Fruit fly (Drosophila melanogaster) whole organism, embryonic: ENCODE measurements around the gene sun.

Experiments
- Ada2b ChIP-seq: fragments of 200-800 bp; sonication (Bioruptor generic); IDR thresholded peaks from 2 replicates; pipeline ENCODE4 v1.3.6; 2022; ENCODE audit warnings: missing biosample characterization, missing genetic modification characterization
- Asciz ChIP-seq: fragments of 200-800 bp; sonication (Bioruptor generic); optimal IDR thresholded peaks from 2 replicates; lab custom pipeline; 2017; ENCODE audit warnings: missing biosample characterization, mild to moderate bottlenecking, missing genetic modification characterization, missing genetic modification reagents
- CG10321 ChIP-seq: fragments of 200-800 bp; sonication (Bioruptor generic); IDR thresholded peaks from 2 replicates; pipeline ENCODE4 v1.3.6; 2022; ENCODE audit warnings: missing biosample characterization, missing genetic modification characterization
- CG11398 ChIP-seq: fragments of 200-800 bp; sonication (Bioruptor generic); optimal IDR thresholded peaks from 2 replicates; lab custom pipeline; 2016; ENCODE audit warnings: missing biosample characterization, missing genetic modification characterization
- CG12659 ChIP-seq: fragments of 200-800 bp; sonication (Bioruptor generic); optimal IDR thresholded peaks from 3 replicates; lab custom pipeline; 2017; ENCODE audit warnings: mild to moderate bottlenecking, missing biosample characterization, missing genetic modification reagents, missing genetic modification characterization
- CG13287 ChIP-seq: fragments of 200-800 bp; sonication (Bioruptor generic); IDR thresholded peaks from 2 replicates; pipeline ENCODE4 v1.3.6; 2022; ENCODE audit warnings: missing biosample characterization, missing genetic modification characterization; ENCODE audit not compliant: partially characterized antibody
- CG13424 ChIP-seq: fragments of 200-800 bp; sonication (Bioruptor generic); optimal IDR thresholded peaks from 2 replicates; lab custom pipeline; 2019; ENCODE audit warnings: missing biosample characterization, mild to moderate bottlenecking, missing genetic modification characterization, moderate library complexity
- CG18764 ChIP-seq: fragments of 200-800 bp; sonication (Bioruptor generic); optimal IDR thresholded peaks from 3 replicates; lab custom pipeline; 2016; ENCODE audit warnings: missing biosample characterization, missing genetic modification characterization
- CG2202 ChIP-seq: fragments of 200-800 bp; sonication (Bioruptor generic); optimal IDR thresholded peaks from 2 replicates; lab custom pipeline; 2018; ENCODE audit warnings: missing biosample characterization, mild to moderate bottlenecking, missing genetic modification characterization
- CG32532 ChIP-seq: fragments of 200-800 bp; sonication (Bioruptor generic); IDR thresholded peaks from 2 replicates; pipeline ENCODE4 v1.3.6; 2022; ENCODE audit warnings: missing biosample characterization, missing genetic modification characterization
- CG3407 ChIP-seq: fragments of 200-800 bp; sonication (Bioruptor generic); optimal IDR thresholded peaks from 2 replicates; lab custom pipeline; 2018; ENCODE audit warnings: missing biosample characterization, mild to moderate bottlenecking, missing genetic modification characterization
- CG42726 ChIP-seq: fragments of 200-800 bp; sonication (Bioruptor generic); IDR thresholded peaks from 2 replicates; pipeline ENCODE4 v1.3.6; 2022; ENCODE audit warnings: missing biosample characterization, missing genetic modification characterization; ENCODE audit not compliant: partially characterized antibody
- CG43689 ChIP-seq: fragments of 200-800 bp; sonication (Bioruptor generic); IDR thresholded peaks from 2 replicates; pipeline ENCODE4 v1.3.6; 2022; ENCODE audit warnings: missing biosample characterization, missing genetic modification characterization
- CG5245 ChIP-seq: fragments of 200-800 bp; sonication (Bioruptor generic); optimal IDR thresholded peaks from 3 replicates; lab custom pipeline; 2016; ENCODE audit warnings: missing biosample characterization, missing genetic modification characterization
- CG6175 ChIP-seq: fragments of 200-800 bp; sonication (Bioruptor generic); IDR thresholded peaks from 3 replicates; pipeline ENCODE4 v1.3.6; 2022; ENCODE audit warnings: missing biosample characterization, missing genetic modification characterization
- CG8359 ChIP-seq: fragments of 200-800 bp; sonication (Bioruptor generic); optimal IDR thresholded peaks from 2 replicates; lab custom pipeline; 2017; ENCODE audit warnings: missing biosample characterization, mild to moderate bottlenecking, missing genetic modification characterization, borderline replicate concordance
- Dek ChIP-seq: fragments of 200-800 bp; sonication (Bioruptor generic); optimal IDR thresholded peaks from 3 replicates; lab custom pipeline; 2019; ENCODE audit warnings: missing biosample characterization, mild to moderate bottlenecking, missing genetic modification characterization, moderate library complexity
- Dip3 ChIP-seq: fragments of 200-800 bp; sonication (Bioruptor generic); optimal IDR thresholded peaks from 3 replicates; lab custom pipeline; 2016; ENCODE audit warnings: missing biosample characterization, missing genetic modification characterization
- GATAe ChIP-seq: fragments of 200-800 bp; sonication (Bioruptor generic); conservative IDR thresholded peaks from 2 replicates; pipeline ENCODE4 v1.3.6; 2022; ENCODE audit warnings: missing biosample characterization, missing genetic modification characterization
- Hmr ChIP-seq: fragments of 200-800 bp; sonication (Bioruptor generic); optimal IDR thresholded peaks from 3 replicates; lab custom pipeline; 2017; ENCODE audit warnings: mild to moderate bottlenecking, missing biosample characterization, missing genetic modification reagents, missing genetic modification characterization
- Jarid2 ChIP-seq: fragments of 200-800 bp; sonication (Bioruptor generic); optimal IDR thresholded peaks from 3 replicates; lab custom pipeline; 2017; ENCODE audit warnings: mild to moderate bottlenecking, missing biosample characterization, missing genetic modification reagents, missing genetic modification characterization
- Lpt ChIP-seq: fragments of >200 bp; optimal IDR thresholded peaks from 2 replicates; lab custom pipeline; 2018; ENCODE audit warnings: missing biosample characterization, missing genetic modification characterization
- Mad ChIP-seq: fragments of 200-800 bp; sonication (Bioruptor generic); optimal IDR thresholded peaks from 2 replicates; lab custom pipeline; 2016; ENCODE audit warnings: missing biosample characterization, missing genetic modification characterization
- Max ChIP-seq: fragments of 200-800 bp; sonication (Bioruptor generic); optimal IDR thresholded peaks from 2 replicates; lab custom pipeline; 2016; ENCODE audit warnings: missing biosample characterization, mild to moderate bottlenecking, missing genetic modification characterization
- Meics ChIP-seq: fragments of 200-800 bp; sonication (Bioruptor generic); optimal IDR thresholded peaks from 2 replicates; lab custom pipeline; 2017; ENCODE audit warnings: missing biosample characterization, mild to moderate bottlenecking, missing genetic modification characterization
- Mrtf ChIP-seq: fragments of 200-800 bp; sonication (Bioruptor generic); IDR thresholded peaks from 3 replicates; pipeline ENCODE4 v1.3.6; 2022; ENCODE audit warnings: missing biosample characterization, missing genetic modification characterization
- NFAT ChIP-seq: fragments of 200-800 bp; sonication (Bioruptor generic); IDR thresholded peaks from 2 replicates; pipeline ENCODE4 v1.3.6; 2022; ENCODE audit warnings: missing biosample characterization, missing genetic modification characterization
- NK7.1 ChIP-seq: fragments of 200-800 bp; sonication (Bioruptor generic); optimal IDR thresholded peaks from 3 replicates; lab custom pipeline; 2016; ENCODE audit warnings: missing biosample characterization, missing genetic modification characterization
- Pdp1 ChIP-seq, 2 experiments: fragments of 200-800 bp; sonication (Bioruptor generic); optimal IDR thresholded peaks; 3 replicates each; lab custom pipeline; 2016; ENCODE audit warnings: missing biosample characterization in 2 of 2, missing genetic modification characterization in 2 of 2, mild to moderate bottlenecking in 1 of 2, moderate library complexity in 1 of 2
- Spps ChIP-seq: fragments of 200-800 bp; sonication (Bioruptor generic); optimal IDR thresholded peaks from 2 replicates; lab custom pipeline; 2018; ENCODE audit warnings: missing biosample characterization, mild to moderate bottlenecking, missing genetic modification characterization
- Xrp1 ChIP-seq: fragments of 200-800 bp; sonication (Bioruptor generic); IDR thresholded peaks from 2 replicates; pipeline ENCODE4 v1.3.6; 2022; ENCODE audit warnings: missing biosample characterization, missing genetic modification characterization
- bigmax ChIP-seq: fragments of 200-800 bp; sonication (Bioruptor generic); optimal IDR thresholded peaks from 2 replicates; lab custom pipeline; 2018; ENCODE audit warnings: missing biosample characterization, mild to moderate bottlenecking, missing genetic modification characterization
- chn ChIP-seq: fragments of 200-800 bp; sonication (Bioruptor generic); optimal IDR thresholded peaks from 2 replicates; lab custom pipeline; 2016; ENCODE audit warnings: missing biosample characterization, missing genetic modification characterization
- da ChIP-seq: fragments of 200-800 bp; sonication (Bioruptor generic); optimal IDR thresholded peaks from 2 replicates; lab custom pipeline; 2016; ENCODE audit warnings: missing biosample characterization, missing genetic modification characterization
- eyg ChIP-seq: fragments of 200-800 bp; sonication (Bioruptor generic); optimal IDR thresholded peaks from 3 replicates; lab custom pipeline; 2016; ENCODE audit warnings: missing biosample characterization, missing genetic modification characterization
- fd3F ChIP-seq: fragments of 200-800 bp; sonication (Bioruptor generic); optimal IDR thresholded peaks from 2 replicates; lab custom pipeline; 2018; ENCODE audit warnings: missing biosample characterization, mild to moderate bottlenecking, missing genetic modification characterization, moderate library complexity
- ftz-f1 ChIP-seq: fragments of 200-800 bp; sonication (Bioruptor generic); optimal IDR thresholded peaks from 2 replicates; lab custom pipeline; 2016; ENCODE audit warnings: missing biosample characterization, missing genetic modification characterization
- grau ChIP-seq: fragments of 200-800 bp; optimal IDR thresholded peaks from 3 replicates; lab custom pipeline; 2019; ENCODE audit warnings: missing biosample characterization, mild to moderate bottlenecking, missing genetic modification characterization, moderate library complexity
- ham ChIP-seq: fragments of 200-800 bp; sonication (Bioruptor generic); IDR thresholded peaks from 2 replicates; pipeline ENCODE4 v1.3.6; 2022; ENCODE audit warnings: missing biosample characterization, missing genetic modification characterization
- insv ChIP-seq, 2 experiments: fragments of 200-800 bp; sonication (Bioruptor generic); optimal IDR thresholded peaks; 3 replicates each; lab custom pipeline; 2016 to 2018; ENCODE audit warnings: missing biosample characterization in 2 of 2, missing genetic modification characterization in 2 of 2
- kay ChIP-seq: fragments of 200-800 bp; sonication (Bioruptor generic); optimal IDR thresholded peaks from 2 replicates; lab custom pipeline; 2016; ENCODE audit warnings: missing biosample characterization, missing genetic modification characterization
- lilli ChIP-seq: fragments of 200-800 bp; sonication (Bioruptor generic); optimal IDR thresholded peaks from 3 replicates; lab custom pipeline; 2016; ENCODE audit warnings: missing biosample characterization, missing genetic modification characterization
- p53 ChIP-seq: fragments of 200-800 bp; sonication (Bioruptor generic); optimal IDR thresholded peaks from 2 replicates; lab custom pipeline; 2016; ENCODE audit warnings: missing biosample characterization, missing genetic modification characterization
- peb ChIP-seq: fragments of 200-800 bp; sonication (Bioruptor generic); IDR thresholded peaks from 2 replicates; pipeline ENCODE4 v1.3.6; 2022; ENCODE audit warnings: missing biosample characterization, missing genetic modification characterization
- phol ChIP-seq: fragments of 200-800 bp; sonication (Bioruptor generic); optimal IDR thresholded peaks from 3 replicates; lab custom pipeline; 2018; ENCODE audit warnings: missing biosample characterization, mild to moderate bottlenecking, missing genetic modification characterization, moderate library complexity
- pum ChIP-seq: fragments of 200-800 bp; sonication (Bioruptor generic); optimal IDR thresholded peaks from 2 replicates; lab custom pipeline; 2016; ENCODE audit warnings: missing biosample characterization, missing genetic modification characterization
- sens-2 ChIP-seq: fragments of 200-800 bp; sonication (Bioruptor generic); IDR thresholded peaks from 2 replicates; pipeline ENCODE4 v1.3.6; 2022; ENCODE audit warnings: missing biosample characterization, missing genetic modification characterization
- slp2 ChIP-seq: fragments of 200-800 bp; sonication (Bioruptor generic); optimal IDR thresholded peaks from 2 replicates; lab custom pipeline; 2016; ENCODE audit warnings: missing biosample characterization, missing genetic modification characterization
- sr ChIP-seq: fragments of 200-800 bp; sonication (Bioruptor generic); IDR thresholded peaks from 3 replicates; pipeline ENCODE4 v1.3.6; 2022; ENCODE audit warnings: missing biosample characterization, missing genetic modification characterization
- tap ChIP-seq: fragments of 200-800 bp; optimal IDR thresholded peaks from 3 replicates; lab custom pipeline; 2019; ENCODE audit warnings: missing biosample characterization, mild to moderate bottlenecking, missing genetic modification characterization, moderate library complexity
- tup ChIP-seq: fragments of 200-800 bp; sonication (Bioruptor generic); optimal IDR thresholded peaks from 2 replicates; lab custom pipeline; 2016; ENCODE audit warnings: missing biosample characterization, mild to moderate bottlenecking, missing genetic modification characterization, moderate library complexity

The sun gene

dm6 chrX:15867863-15868262 lies 18.8 kb upstream of the sun start, which contains the start of gene Gapdh2 (continued):
- peak; percentile 89 for TF ChIP-seq da (GFP tag; lab: Kevin White, UChicago)
- peak; percentile 100 for TF ChIP-seq Meics
- peak; percentile 99 for TF ChIP-seq fd3F (GFP tag; lab: Kevin White, UChicago)
- TF ChIP-seq ham (GFP tag; lab: Robert Waterston, UW), result peak; percentile 97; the same call in 1 of the 2 replicates
- peak; percentile 97 for TF ChIP-seq CG2202
- TF ChIP-seq insv (GFP tag; optimal IDR thresholded peaks at IDR 0.05; lab: Kevin White, UChicago), result peak; percentile 14 to 91
- peak; percentile 99 for TF ChIP-seq lilli
- TF ChIP-seq Hmr (GFP tag; lab: Kevin White, UChicago), result peak; percentile 100
- peak; percentile 97 for TF ChIP-seq NK7.1 (GFP tag; lab: Kevin White, UChicago)
- TF ChIP-seq CG13424 (tag; lab: Kevin White, UChicago), result peak; percentile 100
- peak; percentile 99 for TF ChIP-seq Asciz (GFP tag; lab: Kevin White, UChicago)
- peak; percentile 100 for TF ChIP-seq Dek (tag; lab: Kevin White, UChicago)
- TF ChIP-seq kay (GFP tag; lab: Kevin White, UChicago), result peak; percentile 97
- peak; percentile 93 for TF ChIP-seq CG8359 (GFP tag; lab: Kevin White, UChicago)
- peak; percentile 97 for TF ChIP-seq Pdp1 (GFP tag; optimal IDR thresholded peaks at IDR 0.05; lab: Kevin White, UChicago)
- TF ChIP-seq grau, result peak; percentile 99
- TF ChIP-seq sr (GFP tag; lab: Robert Waterston, UW), result no peak
- TF ChIP-seq CG12659 (GFP tag; lab: Kevin White, UChicago), result peak; percentile 100
- peak; percentile 98 for TF ChIP-seq CG6175 (GFP tag; lab: Robert Waterston, UW)
- peak; percentile 63 for TF ChIP-seq CG13287 (GFP tag; lab: Robert Waterston, UW)
- peak; percentile 98 for TF ChIP-seq Mrtf (GFP tag; lab: Robert Waterston, UW)
- peak; percentile 98 for TF ChIP-seq Dip3 (GFP tag; lab: Kevin White, UChicago)
- peak; percentile 77 for TF ChIP-seq p53 (GFP tag; lab: Kevin White, UChicago)
- peak; percentile 97 for TF ChIP-seq CG3407 (GFP tag; lab: Kevin White, UChicago)
- peak; percentile 97 for TF ChIP-seq CG18764 (GFP tag; lab: Kevin White, UChicago)
- TF ChIP-seq CG5245 (GFP tag; lab: Kevin White, UChicago), result peak; percentile 98
- peak; percentile 95 for TF ChIP-seq GATAe
- TF ChIP-seq Jarid2, result peak; percentile 95
- peak; percentile 90 for TF ChIP-seq CG10321 (GFP tag; lab: Robert Waterston, UW)
- peak; percentile 86 for TF ChIP-seq ftz-f1 (GFP tag; lab: Kevin White, UChicago)
- TF ChIP-seq Xrp1 (GFP tag; lab: Robert Waterston, UW), result peak; percentile 99
- peak; percentile 99 for TF ChIP-seq sens-2
- peak; percentile 99 for TF ChIP-seq Max
- peak; percentile 100 for TF ChIP-seq tap (tag; lab: Kevin White, UChicago)
- peak; percentile 97 for TF ChIP-seq eyg (GFP tag; lab: Kevin White, UChicago)
- TF ChIP-seq CG43689 (GFP tag; lab: Robert Waterston, UW), result peak; percentile 97
- TF ChIP-seq Ada2b (GFP tag; lab: Robert Waterston, UW), result peak; percentile 99
- TF ChIP-seq Spps (tag; lab: Kevin White, UChicago), result peak; percentile 96
- TF ChIP-seq pum (GFP tag; lab: Kevin White, UChicago), result peak; percentile 93
- TF ChIP-seq Lpt, result no peak
- TF ChIP-seq bigmax (GFP tag; lab: Kevin White, UChicago), result peak; percentile 82
- TF ChIP-seq chn (GFP tag; lab: Kevin White, UChicago), result peak; percentile 95
- TF ChIP-seq tup (GFP tag; lab: Kevin White, UChicago), result peak; percentile 97
- peak; percentile 95 for TF ChIP-seq slp2
- TF ChIP-seq peb (GFP tag; lab: Robert Waterston, UW), result peak; percentile 95
- peak; percentile 97 for TF ChIP-seq phol (tag; lab: Kevin White, UChicago)
- TF ChIP-seq CG32532 (GFP tag; lab: Robert Waterston, UW), result peak; percentile 100
- TF ChIP-seq NFAT (GFP tag; lab: Robert Waterston, UW), result peak; percentile 98
- peak; percentile 97 for TF ChIP-seq Mad (GFP tag; lab: Kevin White, UChicago)
- TF ChIP-seq CG11398, result peak; percentile 93
- TF ChIP-seq CG42726, result no peak
